Fruit fly (Drosophila melanogaster): Measurements from ENCODE around the gene CG5321.

Gene CG5321

dm6 chrX:14653691-14654090 lies 25.7 kb upstream of the CG5321 start, which contains the start of gene NetA:
Gene NetA, minus strand, starts transcription at chrX:14653928.
- peak; percentile 94 for TF ChIP-seq CG4360 (GFP tag; IDR thresholded peaks at IDR 0.05)
- TF ChIP-seq chm (GFP tag; IDR thresholded peaks at IDR 0.05): peak; percentile 42; the same call in 1 of the 2 replicates
- TF ChIP-seq croc (GFP tag; conservative IDR thresholded peaks at IDR 0.05): no peak
- TF ChIP-seq Pdp1 (GFP tag; optimal IDR thresholded peaks at IDR 0.05): no peak
- no peak for TF ChIP-seq CG18764 (GFP tag; optimal IDR thresholded peaks at IDR 0.05)
- TF ChIP-seq dati (GFP tag; IDR thresholded peaks at IDR 0.05): no peak
- no peak for TF ChIP-seq Sry-δ (GFP tag; optimal IDR thresholded peaks at IDR 0.05)
- peak; percentile 20 for TF ChIP-seq Nf-YC (tag; optimal IDR thresholded peaks at IDR 0.05)
- no peak for TF ChIP-seq CG9437 (GFP tag; optimal IDR thresholded peaks at IDR 0.05)
- TF ChIP-seq fd64A (GFP tag; optimal IDR thresholded peaks at IDR 0.05): no peak
- no peak for TF ChIP-seq CG10462 (GFP tag; optimal IDR thresholded peaks at IDR 0.05)
- 0 out of 3 replicates have a peak, but pooled peaks have one; percentile 40 for TF ChIP-seq zen2 (GFP tag; IDR thresholded peaks at IDR 0.05; ENCODE audit: partially characterized antibody)
- TF ChIP-seq Adf1 (GFP tag; IDR thresholded peaks at IDR 0.05): peak; percentile 37; the same call in 1 of the 2 replicates
- TF ChIP-seq CG3281 (GFP tag; optimal IDR thresholded peaks at IDR 0.05): no peak
- TF ChIP-seq lab (GFP tag; optimal IDR thresholded peaks at IDR 0.05): no peak
- TF ChIP-seq Awh (GFP tag; IDR thresholded peaks at IDR 0.05): 0 out of 2 replicates have a peak, but pooled peaks have one; percentile 9
- no peak for TF ChIP-seq CG7372 (GFP tag; IDR thresholded peaks at IDR 0.05)
- no peak for TF ChIP-seq lmd (GFP tag; IDR thresholded peaks at IDR 0.05)
- no peak for TF ChIP-seq hb (GFP tag; IDR thresholded peaks at IDR 0.05; ENCODE audit: partially characterized antibody)
- peak; percentile 4; the same call in 1 of the 2 replicates for TF ChIP-seq amos (GFP tag; IDR thresholded peaks at IDR 0.05; ENCODE audit: partially characterized antibody)
- no peak for TF ChIP-seq tap (tag; optimal IDR thresholded peaks at IDR 0.05)
- TF ChIP-seq CG15479 (GFP tag; optimal IDR thresholded peaks at IDR 0.05): peak; percentile 73
- no peak for TF ChIP-seq sens-2 (GFP tag; IDR thresholded peaks at IDR 0.05)
- no peak for TF ChIP-seq CG14014 (GFP tag; IDR thresholded peaks at IDR 0.05)
- TF ChIP-seq ro (GFP tag; IDR thresholded peaks at IDR 0.05): no peak
- TF ChIP-seq CG7357 (GFP tag; IDR thresholded peaks at IDR 0.05): no peak
- TF ChIP-seq B-H2 (GFP tag; optimal IDR thresholded peaks at IDR 0.05): no peak
- TF ChIP-seq lov (optimal IDR thresholded peaks at IDR 0.05): no peak
- peak; percentile 60; the same call in 1 of the 3 replicates for TF ChIP-seq lov (GFP tag; IDR thresholded peaks at IDR 0.05)
- TF ChIP-seq hkb (optimal IDR thresholded peaks at IDR 0.05): no peak
- TF ChIP-seq hkb (GFP tag; IDR thresholded peaks at IDR 0.05): 0 out of 2 replicates have a peak, but pooled peaks have one; percentile 23
- TF ChIP-seq CG11560 (tag; IDR thresholded peaks at IDR 0.05): no peak
- TF ChIP-seq pnt (GFP tag; optimal IDR thresholded peaks at IDR 0.05): no peak
- no peak for TF ChIP-seq CG8478 (optimal IDR thresholded peaks at IDR 0.05)
- TF ChIP-seq E2f2 (GFP tag; IDR thresholded peaks at IDR 0.05): 0 out of 2 replicates have a peak, but pooled peaks have one; percentile 26
- no peak for TF ChIP-seq Myb (GFP tag; optimal IDR thresholded peaks at IDR 0.05)
- TF ChIP-seq CG3847 (GFP tag; IDR thresholded peaks at IDR 0.05): no peak
- TF ChIP-seq CG10267 (tag; optimal IDR thresholded peaks at IDR 0.05): no peak
- TF ChIP-seq crp (GFP tag; optimal IDR thresholded peaks at IDR 0.05): no peak
- TF ChIP-seq CG10543 (GFP tag; optimal IDR thresholded peaks at IDR 0.05): peak; percentile 26
- no peak for TF ChIP-seq bab2 (GFP tag; optimal IDR thresholded peaks at IDR 0.05)
- no peak for TF ChIP-seq pita (GFP tag; optimal IDR thresholded peaks at IDR 0.05)
- no peak for TF ChIP-seq Oaz (GFP tag; IDR thresholded peaks at IDR 0.05)
- TF ChIP-seq Nf-YA (GFP tag; IDR thresholded peaks at IDR 0.05): no peak
- TF ChIP-seq pros (GFP tag; optimal IDR thresholded peaks at IDR 0.05): peak; percentile 1
- TF ChIP-seq CG6689 (GFP tag; IDR thresholded peaks at IDR 0.05): 0 out of 2 replicates have a peak, but pooled peaks have one; percentile 22
- TF ChIP-seq pum (GFP tag; optimal IDR thresholded peaks at IDR 0.05): no peak
- TF ChIP-seq otp (GFP tag; IDR thresholded peaks at IDR 0.05): no peak
- no peak for TF ChIP-seq ash1 (GFP tag; optimal IDR thresholded peaks at IDR 0.05)
- no peak for TF ChIP-seq MESR4 (GFP tag; optimal IDR thresholded peaks at IDR 0.05)
- TF ChIP-seq BEAF-32 (GFP tag; optimal IDR thresholded peaks at IDR 0.05): no peak
- peak; percentile 43 for TF ChIP-seq CG15269 (tag; optimal IDR thresholded peaks at IDR 0.05)

Data from whole organism, embryonic.